Fruit fly (Drosophila melanogaster) whole organism, larva: Measurements from ENCODE around the gene Argp.

Experiments used
- noc ChIP-seq: fragments of 200-800 bp; sonication (Bioruptor generic); optimal IDR thresholded peaks from 3 replicates; lab custom pipeline; 2019; ENCODE audit warnings: missing biosample characterization, mild to moderate bottlenecking, missing genetic modification characterization, moderate library complexity

Gene Argp

dm6 chr3R:13713984-13714532 lies 4.3 kb upstream of the Argp start:
- no peak for TF ChIP-seq noc (tag; lab: Kevin White, UChicago)

- TF ChIP-seq noc (tag; lab: Kevin White, UChicago) = peak; percentile 23
Observed at dm6 chr3R:13713541-13713940, 3.8 kb upstream of the Argp start.

dm6 chr3R:13711735-13712134 lies 2.0 kb upstream of the Argp start, which contains the start of the genes primo-1 and primo-2:
Gene primo-1, minus strand, starts transcription at chr3R:13711835.
Gene primo-2, minus strand, starts transcription at chr3R:13711835.
- no peak for TF ChIP-seq noc (tag; lab: Kevin White, UChicago)

- no peak for TF ChIP-seq noc (tag; lab: Kevin White, UChicago)
Observed at dm6 chr3R:13710645-13711044, 906 bp upstream of the Argp start.

- TF ChIP-seq noc (tag; lab: Kevin White, UChicago) = no peak
Observed at dm6 chr3R:13706457-13706856, 3.3 kb downstream of the Argp start, which contains the start of gene Adgf-C. Gene Adgf-C, plus strand, starts transcription at chr3R:13706757.

- TF ChIP-seq noc (tag; lab: Kevin White, UChicago) = no peak
Observed at dm6 chr3R:13705292-13705885, 4.3 kb downstream of the Argp start, which contains the start of gene Adgf-D. Gene Adgf-D, minus strand, starts transcription at chr3R:13705402.

dm6 chr3R:13700738-13701137 lies 9.0 kb downstream of the Argp start, which contains the start of gene f-cup:
Gene f-cup, minus strand, starts transcription at chr3R:13700838.
- TF ChIP-seq noc (tag; lab: Kevin White, UChicago) = no peak

- no peak for TF ChIP-seq noc (tag; lab: Kevin White, UChicago)
Observed at dm6 chr3R:13700192-13700591, 9.5 kb downstream of the Argp start, which contains the start of gene ninaB. Gene ninaB, plus strand, starts transcription at chr3R:13700565.

dm6 chr3R:13699350-13699749 lies 10.4 kb downstream of the Argp start:
- TF ChIP-seq noc (tag; lab: Kevin White, UChicago) = no peak

- no peak for TF ChIP-seq noc (tag; lab: Kevin White, UChicago)
Observed at dm6 chr3R:13693753-13694152, 16.0 kb downstream of the Argp start, which contains the start of gene CG14367. Gene CG14367, plus strand, starts transcription at chr3R:13694053.

- peak; percentile 63 for TF ChIP-seq noc (tag; lab: Kevin White, UChicago)
Observed at dm6 chr3R:13686371-13687211, 23.1 kb downstream of the Argp start, which contains the start of gene omd. Gene omd, minus strand, starts transcription at chr3R:13687210.

dm6 chr3R:13685969-13686368 lies 23.8 kb downstream of the Argp start:
- TF ChIP-seq noc (tag; lab: Kevin White, UChicago) = no peak

dm6 chr3R:13684569-13685402 lies 25.0 kb downstream of the Argp start:
- TF ChIP-seq noc (tag; lab: Kevin White, UChicago) = peak; percentile 22

dm6 chr3R:13683624-13684568 lies 25.8 kb downstream of the Argp start, which contains the start of gene flfl:
Gene flfl, plus strand, starts transcription at chr3R:13683921.
- TF ChIP-seq noc (tag; lab: Kevin White, UChicago) = no peak
